Worm (Caenorhabditis elegans): ENCODE results near the gene srg-46.
A peak's percentile ranks its signal among the peaks of the same experiment; 100 is the strongest.

Gene srg-46

ce11 chrV:13363415-13363814 is at the start of gene srg-46:
srg-46 (plus strand) TSS chrV:13363715.
- TF ChIP-seq nhr-23 (tag; optimal IDR thresholded peaks at IDR 0.05) = no peak
- no peak for TF ChIP-seq lin-13 (GFP tag; optimal IDR thresholded peaks at IDR 0.05)
- TF ChIP-seq nhr-237 (tag; optimal IDR thresholded peaks at IDR 0.05) = no peak
- TF ChIP-seq nhr-12 (tag; optimal IDR thresholded peaks at IDR 0.05) = no peak
- TF ChIP-seq sma-3 (GFP tag; optimal IDR thresholded peaks at IDR 0.05) = no peak
- TF ChIP-seq gmeb-1 (tag; optimal IDR thresholded peaks at IDR 0.05) = no peak
- TF ChIP-seq nhr-129 (tag; optimal IDR thresholded peaks at IDR 0.05) = no peak
- no peak for TF ChIP-seq elt-1 (tag; optimal IDR thresholded peaks at IDR 0.05)
- no peak for TF ChIP-seq peb-1 (tag; optimal IDR thresholded peaks at IDR 0.05)
- TF ChIP-seq R02D3.7 (tag; optimal IDR thresholded peaks at IDR 0.05) = no peak
- TF ChIP-seq aly-2 (tag; optimal IDR thresholded peaks at IDR 0.05) = no peak
- TF ChIP-seq nhr-21 (tag; optimal IDR thresholded peaks at IDR 0.05) = no peak
- no peak for TF ChIP-seq Y55F3AM.14 (GFP tag; optimal IDR thresholded peaks at IDR 0.05)
- TF ChIP-seq F13H6.1 (tag; optimal IDR thresholded peaks at IDR 0.05) = no peak
- no peak for TF ChIP-seq crh-2 (tag; optimal IDR thresholded peaks at IDR 0.05)
- TF ChIP-seq nhr-25 (tag; optimal IDR thresholded peaks at IDR 0.05) = no peak

ce11 chrV:13317911-13318502 is 45.5 kb upstream of the srg-46 start, which contains the start of the genes col-161 and srh-18:
col-161 (minus strand) TSS chrV:13318011.
srh-18 (plus strand) TSS chrV:13318452.
- TF ChIP-seq nhr-77 (tag; optimal IDR thresholded peaks at IDR 0.05) = no peak
- TF ChIP-seq peb-1 (tag; optimal IDR thresholded peaks at IDR 0.05) = no peak
- no peak for TF ChIP-seq mbf-1 (tag; optimal IDR thresholded peaks at IDR 0.05)
- no peak for TF ChIP-seq crh-2 (tag; optimal IDR thresholded peaks at IDR 0.05)
- TF ChIP-seq blmp-1 (tag; optimal IDR thresholded peaks at IDR 0.05; ENCODE audit: insufficient read depth) = no peak
- no peak for TF ChIP-seq Y55F3AM.14 (GFP tag; optimal IDR thresholded peaks at IDR 0.05)
- TF ChIP-seq unc-39 (tag; optimal IDR thresholded peaks at IDR 0.05) = no peak
- no peak for TF ChIP-seq egl-27 (tag; optimal IDR thresholded peaks at IDR 0.05)
- no peak for TF ChIP-seq snpc-4 (tag; optimal IDR thresholded peaks at IDR 0.05)
- TF ChIP-seq sem-4 (tag; optimal IDR thresholded peaks at IDR 0.05) = no peak
- TF ChIP-seq alr-1 (tag; optimal IDR thresholded peaks at IDR 0.05) = no peak
- TF ChIP-seq nhr-21 (tag; optimal IDR thresholded peaks at IDR 0.05) = no peak
- TF ChIP-seq nhr-11 (tag; optimal IDR thresholded peaks at IDR 0.05) = no peak
- no peak for TF ChIP-seq nhr-23 (tag; optimal IDR thresholded peaks at IDR 0.05)

ce11 chrV:13320676-13321075 is 42.8 kb upstream of the srg-46 start, which contains the start of gene srh-15:
srh-15 (plus strand) TSS chrV:13320976.
- TF ChIP-seq ceh-82 (tag; optimal IDR thresholded peaks at IDR 0.05) (no peak), nhr-6 (tag; optimal IDR thresholded peaks at IDR 0.05) (no peak), nhr-21 (tag; optimal IDR thresholded peaks at IDR 0.05) (no peak), elt-1 (tag; optimal IDR thresholded peaks at IDR 0.05) (no peak), mab-5 (tag; optimal IDR thresholded peaks at IDR 0.05) (no peak), ama-1 (optimal IDR thresholded peaks at IDR 0.05) (no peak), gmeb-1 (tag; optimal IDR thresholded peaks at IDR 0.05) (no peak), Y55F3AM.14 (GFP tag; optimal IDR thresholded peaks at IDR 0.05) (no peak), ZK546.5 (tag; optimal IDR thresholded peaks at IDR 0.05) (no peak), lin-13 (GFP tag; optimal IDR thresholded peaks at IDR 0.05) (no peak), F13H6.1 (tag; optimal IDR thresholded peaks at IDR 0.05) (no peak), ztf-4 (tag; optimal IDR thresholded peaks at IDR 0.05) (no peak), nhr-12 (tag; optimal IDR thresholded peaks at IDR 0.05) (no peak), peb-1 (tag; optimal IDR thresholded peaks at IDR 0.05) (no peak), C34F6.9 (tag; optimal IDR thresholded peaks at IDR 0.05) (no peak), nhr-25 (tag; optimal IDR thresholded peaks at IDR 0.05) (no peak), lin-11 (tag; optimal IDR thresholded peaks at IDR 0.05) (no peak), ztf-1 (GFP tag; conservative IDR thresholded peaks at IDR 0.05) (no peak), mbf-1 (tag; optimal IDR thresholded peaks at IDR 0.05) (no peak)

ce11 chrV:13324933-13325760 is 38.4 kb upstream of the srg-46 start, which contains the start of gene C50B6.7:
C50B6.7 (minus strand) TSS chrV:13324983.
- TF ChIP-seq snpc-4 (tag; optimal IDR thresholded peaks at IDR 0.05) (no peak), sma-9 (GFP tag; optimal IDR thresholded peaks at IDR 0.05) (peak; percentile 1), sma-9 (tag; optimal IDR thresholded peaks at IDR 0.05) (no peak), fos-1 (tag; optimal IDR thresholded peaks at IDR 0.05) (peak; percentile 36), lin-13 (GFP tag; optimal IDR thresholded peaks at IDR 0.05) (no peak)
